Worm (Caenorhabditis elegans) whole organism, young adult: Measurements from ENCODE around the gene Y75B12A.2.
A peak's percentile ranks its signal among the peaks of the same experiment; 100 is the strongest.

Source experiments
- B0035.1 ChIP-seq: sonication (generic microtip); optimal IDR thresholded peaks from 2 replicates; lab custom pipeline; 2016; ENCODE audit warnings: missing genetic modification characterization, mild to moderate bottlenecking, missing compliant biosample characterization, missing genotype, missing genetic modification reagents
- B0261.1 ChIP-seq: sonication (generic microtip); optimal IDR thresholded peaks from 2 replicates; lab custom pipeline; 2016; ENCODE audit warnings: mild to moderate bottlenecking, missing genetic modification characterization, moderate library complexity, missing compliant biosample characterization
- B0336.3 ChIP-seq: fragments of 200-800 bp; sonication (Bioruptor generic); IDR thresholded peaks from 2 replicates; pipeline ENCODE4 v1.3.6; 2022; ENCODE audit warnings: missing genetic modification characterization, missing compliant biosample characterization
- C06A6.2 ChIP-seq: fragments of 200-800 bp; sonication (Bioruptor generic); conservative IDR thresholded peaks from 2 replicates; pipeline ENCODE4 v1.3.6; 2022; ENCODE audit warnings: missing genetic modification characterization, missing compliant biosample characterization
- D2030.7 ChIP-seq: fragments of 200-800 bp; sonication (Bioruptor generic); IDR thresholded peaks from 2 replicates; pipeline ENCODE4 v1.3.6; 2022; ENCODE audit warnings: missing genetic modification reagents, missing genetic modification characterization, missing compliant biosample characterization
- F10E7.11 ChIP-seq: sonication (generic microtip); optimal IDR thresholded peaks from 2 replicates; lab custom pipeline; 2017; ENCODE audit warnings: mild to moderate bottlenecking, missing genetic modification characterization, moderate library complexity, missing compliant biosample characterization
- F22D6.2 ChIP-seq: sonication (generic microtip); optimal IDR thresholded peaks from 2 replicates; lab custom pipeline; 2016; ENCODE audit warnings: mild to moderate bottlenecking, missing genetic modification characterization, missing compliant biosample characterization
- F49E8.2 ChIP-seq: sonication (generic microtip); optimal IDR thresholded peaks from 3 replicates; lab custom pipeline; 2017; ENCODE audit warnings: missing genetic modification characterization, mild to moderate bottlenecking, missing compliant biosample characterization, antibody characterized with exemption, moderate library complexity; ENCODE audit not compliant: insufficient read depth
- F55B11.4 ChIP-seq: sonication (generic microtip); optimal IDR thresholded peaks from 2 replicates; lab custom pipeline; 2016; ENCODE audit warnings: missing compliant biosample characterization, missing genetic modification characterization, borderline replicate concordance; ENCODE audit not compliant: insufficient read depth
- F57A8.1 ChIP-seq: fragments of 200-800 bp; sonication (Bioruptor generic); optimal IDR thresholded peaks from 2 replicates; lab custom pipeline; 2018; ENCODE audit warnings: mild to moderate bottlenecking, missing genetic modification characterization, moderate library complexity, missing compliant biosample characterization
- Y56A3A.18 ChIP-seq: fragments of 200-800 bp; sonication (Bioruptor generic); IDR thresholded peaks from 2 replicates; pipeline ENCODE4 v1.3.6; 2022; ENCODE audit warnings: missing genetic modification reagents, missing genetic modification characterization, missing compliant biosample characterization
- attf-3 ChIP-seq: fragments of 200-800 bp; sonication (Bioruptor generic); conservative IDR thresholded peaks from 2 replicates; pipeline ENCODE4 v1.3.6; 2022; ENCODE audit warnings: missing genetic modification reagents, missing genetic modification characterization, missing compliant biosample characterization
- attf-5 ChIP-seq: fragments of 200-800 bp; sonication (Bioruptor generic); optimal IDR thresholded peaks from 2 replicates; lab custom pipeline; 2018; ENCODE audit warnings: mild to moderate bottlenecking, missing genetic modification characterization, missing compliant biosample characterization
- cebp-1 ChIP-seq, 2 experiments: fragments of 200-800 bp in 1 of 2; sonication (Bioruptor generic) in 1 of 2; sonication (generic microtip) in 1 of 2; IDR thresholded peaks in 1 of 2; optimal IDR thresholded peaks in 1 of 2; 2 replicates each; pipeline versions ENCODE4 v1.3.6 to Lab custom; 2017 to 2022; ENCODE audit warnings: missing compliant biosample characterization in 2 of 2, missing genetic modification characterization in 2 of 2, mild to moderate bottlenecking in 1 of 2, missing genetic modification reagents in 1 of 2, moderate library complexity in 1 of 2
- ceh-100 ChIP-seq: fragments of 200-800 bp; sonication (Bioruptor generic); IDR thresholded peaks from 2 replicates; pipeline ENCODE4 v1.3.6; 2022; ENCODE audit warnings: missing genetic modification reagents, missing genetic modification characterization, missing compliant biosample characterization
- ceh-27 ChIP-seq: fragments of 200-800 bp; sonication (Bioruptor generic); optimal IDR thresholded peaks from 2 replicates; lab custom pipeline; 2018; ENCODE audit warnings: mild to moderate bottlenecking, missing genetic modification characterization, moderate library complexity, missing compliant biosample characterization
- ceh-40 ChIP-seq: fragments of 200-800 bp; sonication (Bioruptor generic); IDR thresholded peaks from 2 replicates; pipeline ENCODE4 v1.3.6; 2022; ENCODE audit warnings: missing genetic modification characterization, missing compliant biosample characterization
- ceh-79 ChIP-seq: sonication (generic microtip); optimal IDR thresholded peaks from 2 replicates; lab custom pipeline; 2017; ENCODE audit warnings: mild to moderate bottlenecking, missing genetic modification characterization, missing compliant biosample characterization
- ceh-91 ChIP-seq: fragments of 200-800 bp; sonication (Bioruptor generic); IDR thresholded peaks from 2 replicates; pipeline ENCODE4 v1.3.6; 2022; ENCODE audit warnings: missing genetic modification reagents, missing genetic modification characterization, missing compliant biosample characterization
- dpl-1 ChIP-seq: fragments of 150-350 bp; optimal IDR thresholded peaks from 2 replicates; lab custom pipeline; 2014; ENCODE audit warnings: missing biosample characterization, missing genetic modification reagents, missing genetic modification characterization
- efl-1 ChIP-seq: fragments of 150-350 bp; optimal IDR thresholded peaks from 2 replicates; lab custom pipeline; 2014; ENCODE audit warnings: missing biosample characterization, missing genetic modification reagents, missing genetic modification characterization
- egl-18 ChIP-seq: fragments of 200-800 bp; sonication (Bioruptor generic); IDR thresholded peaks from 2 replicates; pipeline ENCODE4 v1.3.6; 2022; ENCODE audit warnings: missing genetic modification reagents, missing genetic modification characterization, missing compliant biosample characterization
- ekl-4 ChIP-seq: fragments of 200-800 bp; sonication (Bioruptor generic); IDR thresholded peaks from 2 replicates; pipeline ENCODE4 v1.3.6; 2022; ENCODE audit warnings: missing genetic modification reagents, missing genetic modification characterization, missing compliant biosample characterization
- ets-4 ChIP-seq: fragments of 200-800 bp; sonication (Bioruptor generic); optimal IDR thresholded peaks from 2 replicates; lab custom pipeline; 2018; ENCODE audit warnings: mild to moderate bottlenecking, missing genetic modification characterization, missing compliant biosample characterization
- hmg-20 ChIP-seq: fragments of 200-800 bp; sonication (Bioruptor generic); IDR thresholded peaks from 2 replicates; pipeline ENCODE4 v1.3.6; 2022; ENCODE audit warnings: missing genetic modification reagents, missing genetic modification characterization, missing compliant biosample characterization
- let-526 ChIP-seq: fragments of 200-800 bp; sonication (Bioruptor generic); IDR thresholded peaks from 2 replicates; pipeline ENCODE4 v1.3.6; 2022; ENCODE audit warnings: missing genetic modification reagents, missing genetic modification characterization, missing compliant biosample characterization
- lin-26 ChIP-seq: fragments of 200-800 bp; sonication (Bioruptor generic); IDR thresholded peaks from 2 replicates; pipeline ENCODE4 v1.3.6; 2022; ENCODE audit warnings: missing genetic modification reagents, missing genetic modification characterization, missing compliant biosample characterization
- lin-35 ChIP-seq, 3 experiments: fragments of 150-350 bp in 2 of 3; sonication (generic microtip) in 1 of 3; optimal IDR thresholded peaks; 2 replicates each; lab custom pipeline; 2014 to 2018; ENCODE audit warnings: missing biosample characterization in 3 of 3, missing genetic modification characterization in 3 of 3, missing genetic modification reagents in 3 of 3
- lin-40 ChIP-seq: sonication (generic microtip); optimal IDR thresholded peaks from 2 replicates; lab custom pipeline; 2016; ENCODE audit warnings: missing genetic modification characterization, mild to moderate bottlenecking, missing compliant biosample characterization, missing genotype, missing genetic modification reagents
- lsy-27 ChIP-seq: sonication (generic microtip); optimal IDR thresholded peaks from 2 replicates; lab custom pipeline; 2017; ENCODE audit warnings: missing genetic modification characterization, mild to moderate bottlenecking, missing compliant biosample characterization, antibody characterized with exemption, missing genotype, borderline replicate concordance; ENCODE audit not compliant: insufficient read depth
- madf-3 ChIP-seq: fragments of 200-800 bp; sonication (Bioruptor generic); IDR thresholded peaks from 2 replicates; pipeline ENCODE4 v1.3.6; 2022; ENCODE audit warnings: missing genetic modification reagents, missing genetic modification characterization, missing compliant biosample characterization
- madf-6 ChIP-seq: fragments of 200-800 bp; sonication (Bioruptor generic); IDR thresholded peaks from 2 replicates; pipeline ENCODE4 v1.3.6; 2022; ENCODE audit warnings: missing genetic modification reagents, missing genetic modification characterization, missing compliant biosample characterization
- mel-28 ChIP-seq: sonication (generic microtip); optimal IDR thresholded peaks from 2 replicates; lab custom pipeline; 2016; ENCODE audit warnings: borderline replicate concordance, mild to moderate bottlenecking, missing genetic modification characterization, missing compliant biosample characterization
- mxl-1 ChIP-seq: sonication (generic microtip); optimal IDR thresholded peaks from 2 replicates; lab custom pipeline; 2016; ENCODE audit warnings: missing genetic modification characterization, missing compliant biosample characterization
- nfya-2 ChIP-seq: fragments of 200-800 bp; sonication (Bioruptor generic); IDR thresholded peaks from 2 replicates; pipeline ENCODE4 v1.3.6; 2022; ENCODE audit warnings: missing genetic modification reagents, missing genetic modification characterization, missing compliant biosample characterization
- nhr-120 ChIP-seq: fragments of 200-800 bp; sonication (Bioruptor generic); IDR thresholded peaks from 2 replicates; pipeline ENCODE4 v1.3.6; 2022; ENCODE audit warnings: missing genetic modification characterization, missing compliant biosample characterization
- nhr-80 ChIP-seq: sonication (generic microtip); optimal IDR thresholded peaks from 2 replicates; lab custom pipeline; 2016; ENCODE audit warnings: missing genetic modification characterization, missing compliant biosample characterization
- pha-4 ChIP-seq: fragments of 150-350 bp; sonication (generic microtip); optimal IDR thresholded peaks from 2 replicates; lab custom pipeline; 2014; ENCODE audit warnings: missing biosample characterization, missing genetic modification reagents, missing genetic modification characterization
- repo-1 ChIP-seq: sonication (generic microtip); optimal IDR thresholded peaks from 2 replicates; lab custom pipeline; 2017; ENCODE audit warnings: mild to moderate bottlenecking, missing genetic modification characterization, missing compliant biosample characterization
- snpc-4 ChIP-seq, 5 experiments: fragments of 150-350 bp in 1 of 5; sonication (generic microtip) in 4 of 5; optimal IDR thresholded peaks; 2 replicates each; lab custom pipeline; 2014 to 2018; ENCODE audit warnings: missing genetic modification characterization in 5 of 5, missing biosample characterization in 3 of 5, antibody characterized with exemption in 2 of 5, mild to moderate bottlenecking in 2 of 5, missing compliant biosample characterization in 2 of 5, missing genotype in 2 of 5, moderate library complexity in 2 of 5, missing genetic modification reagents in 1 of 5
- somi-1 ChIP-seq: fragments of 200-800 bp; sonication (Bioruptor generic); optimal IDR thresholded peaks from 2 replicates; lab custom pipeline; 2018; ENCODE audit warnings: mild to moderate bottlenecking, missing genetic modification characterization, missing compliant biosample characterization
- sptf-2 ChIP-seq: fragments of 200-800 bp; sonication (Bioruptor generic); optimal IDR thresholded peaks from 2 replicates; lab custom pipeline; 2018; ENCODE audit warnings: mild to moderate bottlenecking, missing genetic modification characterization, missing compliant biosample characterization
- tbp1 ChIP-seq: fragments of 200-800 bp; sonication (Bioruptor generic); optimal IDR thresholded peaks from 2 replicates; lab custom pipeline; 2018; ENCODE audit warnings: mild to moderate bottlenecking, missing genetic modification characterization, missing compliant biosample characterization
- tbx-9 ChIP-seq: sonication (generic microtip); optimal IDR thresholded peaks from 2 replicates; lab custom pipeline; 2016; ENCODE audit warnings: borderline replicate concordance, missing genetic modification characterization, inconsistent platforms, missing compliant biosample characterization
- zfh-2 ChIP-seq: fragments of 200-800 bp; sonication (Bioruptor generic); conservative IDR thresholded peaks from 2 replicates; pipeline ENCODE4 v1.3.6; 2022; ENCODE audit warnings: missing genetic modification reagents, missing genetic modification characterization, missing compliant biosample characterization
- zim-3 ChIP-seq: sonication (generic microtip); optimal IDR thresholded peaks from 2 replicates; lab custom pipeline; 2017; ENCODE audit warnings: mild to moderate bottlenecking, missing genetic modification characterization, moderate library complexity, missing compliant biosample characterization
- ztf-18 ChIP-seq: sonication (generic microtip); optimal IDR thresholded peaks from 2 replicates; lab custom pipeline; 2016; ENCODE audit warnings: missing genotype, mild to moderate bottlenecking, missing genetic modification characterization, missing compliant biosample characterization
- ztf-6 ChIP-seq: fragments of 200-800 bp; sonication (Bioruptor generic); IDR thresholded peaks from 2 replicates; pipeline ENCODE4 v1.3.6; 2022; ENCODE audit warnings: missing genetic modification reagents, missing genetic modification characterization, missing compliant biosample characterization

Y75B12A.2 gene

ce11 chrV:15136772-15137171, 27.4 kb downstream of the Y75B12A.2 start, which contains the start of gene aipl-1:
aipl-1 (minus strand) TSS chrV:15136801.
- TF ChIP-seq dpl-1 (peak; percentile 7), attf-5 (GFP tag; lab: Kevin White, UChicago) (peak; percentile 73), ceh-27 (GFP tag; lab: Kevin White, UChicago) (peak; percentile 52), F49E8.2 (peak; percentile 77), ets-4 (GFP tag; lab: Kevin White, UChicago) (no peak), efl-1 (GFP tag; lab: Kevin White, UChicago) (peak; percentile 61), B0336.3 (no peak), sptf-2 (GFP tag; lab: Kevin White, UChicago) (no peak), lin-40 (tag; lab: Kevin White, UChicago) (no peak), pha-4 (tag; lab: Kevin White, UChicago) (no peak), mel-28 (no peak), attf-3 (GFP tag; lab: Robert Waterston, UW) (no peak), somi-1 (no peak), Y56A3A.18 (no peak), F22D6.2 (tag; lab: Kevin White, UChicago) (no peak), let-526 (GFP tag; lab: Robert Waterston, UW) (no peak), nhr-120 (GFP tag; lab: Robert Waterston, UW) (no peak), nhr-80 (tag; lab: Kevin White, UChicago) (peak; percentile 2), ekl-4 (GFP tag; lab: Robert Waterston, UW) (no peak), D2030.7 (peak; percentile 79), ceh-91 (peak; percentile 46), nfya-2 (no peak), F55B11.4 (no peak), ztf-18 (tag; lab: Kevin White, UChicago) (no peak), madf-3 (GFP tag; lab: Robert Waterston, UW) (no peak), snpc-4 (GFP tag; optimal IDR thresholded peaks at IDR 0.05; lab: Kevin White, UChicago) (no peak), snpc-4 (tag; optimal IDR thresholded peaks at IDR 0.05; lab: Kevin White, UChicago) (peak in 3 of 4 experiments; percentile 5 to 66 (median 53)), B0035.1 (tag; lab: Kevin White, UChicago) (no peak), madf-6 (GFP tag; lab: Robert Waterston, UW) (peak; percentile 40; the same call in 1 of the 2 replicates), zim-3 (tag; lab: Kevin White, UChicago) (no peak), repo-1 (tag; lab: Kevin White, UChicago) (no peak), ceh-100 (peak; percentile 95), egl-18 (GFP tag; lab: Robert Waterston, UW) (no peak), cebp-1 (GFP tag; IDR thresholded peaks at IDR 0.05; lab: Robert Waterston, UW) (0 out of 2 replicates have a peak, but pooled peaks have one; percentile 36), cebp-1 (tag; optimal IDR thresholded peaks at IDR 0.05; lab: Kevin White, UChicago) (no peak), lsy-27 (no peak), ceh-40 (GFP tag; lab: Robert Waterston, UW) (no peak), F57A8.1 (GFP tag; lab: Kevin White, UChicago) (no peak), mxl-1 (tag; lab: Kevin White, UChicago) (no peak), ceh-79 (tag; lab: Kevin White, UChicago) (no peak), lin-35 (GFP tag; optimal IDR thresholded peaks at IDR 0.05; lab: Kevin White, UChicago) (peak in 1 of 3 experiments; percentile 53), lin-26 (no peak), tbx-9 (no peak), F10E7.11 (tag; lab: Kevin White, UChicago) (no peak), C06A6.2 (no peak), ztf-6 (GFP tag; lab: Robert Waterston, UW) (no peak), B0261.1 (tag; lab: Kevin White, UChicago) (no peak), tbp1 (GFP tag; lab: Kevin White, UChicago) (peak; percentile 34), zfh-2 (no peak), hmg-20 (GFP tag; lab: Robert Waterston, UW) (no peak)
